Fruit fly (Drosophila melanogaster) whole organism, pupa: ENCODE data around the gene Lip2.

Source experiments
- CG13204 ChIP-seq: fragments of 200-800 bp; sonication (Bioruptor generic); optimal IDR thresholded peaks from 2 replicates; lab custom pipeline; 2018; ENCODE audit warnings: missing biosample characterization, mild to moderate bottlenecking, missing genetic modification characterization, moderate library complexity
- CG8301 ChIP-seq: fragments of 200-800 bp; sonication (Bioruptor generic); optimal IDR thresholded peaks from 2 replicates; lab custom pipeline; 2018; ENCODE audit warnings: missing biosample characterization, mild to moderate bottlenecking, missing genetic modification characterization
- Ets98B ChIP-seq: fragments of 200-800 bp; sonication (Bioruptor generic); IDR thresholded peaks from 2 replicates; pipeline ENCODE4 v1.3.6; 2022; ENCODE audit warnings: missing biosample characterization, missing genetic modification characterization
- fd96Ca ChIP-seq: fragments of 200-800 bp; sonication (Bioruptor generic); IDR thresholded peaks from 3 replicates; pipeline ENCODE4 v1.3.6; 2022; ENCODE audit warnings: missing biosample characterization, missing genetic modification characterization

- no peak for TF ChIP-seq Ets98B (GFP tag; lab: Robert Waterston, UW)
- TF ChIP-seq CG13204 (GFP tag; lab: Kevin White, UChicago), result no peak
- no peak for TF ChIP-seq fd96Ca (GFP tag; lab: Robert Waterston, UW)
- TF ChIP-seq CG8301, result no peak
These were observed 19.8 kb downstream of the Lip2 start, which contains the start of gene CG7294 for dm6 chr2L:10689221-10690034.
